Comparison of ENCODE assay signal across 4 fruit fly cellular contexts in genomic region chr2L:17397372-17397771, dm6.
TF ChIP-seq lines count a peak whose summit lies in the region.

No protein-coding gene starts in this region.

- TF ChIP-seq CTCF in whole organism, embryonic (GFP tag; optimal IDR thresholded peaks at IDR 0.05; lab: Kevin White, UChicago), result no peak

TF ChIP-seq in whole organism, adult, 20 proteins besides CTCF, POLR2A, EP300 and RAD21:
- TF ChIP-seq pad (GFP tag; optimal IDR thresholded peaks at IDR 0.05; lab: Kevin White, UChicago), result no peak
- no peak for TF ChIP-seq CG11617 (GFP tag; optimal IDR thresholded peaks at IDR 0.05; lab: Kevin White, UChicago)
- TF ChIP-seq ovo (GFP tag; optimal IDR thresholded peaks at IDR 0.05; lab: Kevin White, UChicago), result no peak
- TF ChIP-seq CG7045 (GFP tag; optimal IDR thresholded peaks at IDR 0.05; lab: Kevin White, UChicago), result no peak
- TF ChIP-seq bab1 (GFP tag; optimal IDR thresholded peaks at IDR 0.05; lab: Kevin White, UChicago), result no peak
- peak; percentile 37 for TF ChIP-seq kay (GFP tag; lab: Kevin White, UChicago; ENCODE audit: borderline replicate concordance)
- no peak for TF ChIP-seq CG1620 (GFP tag; optimal IDR thresholded peaks at IDR 0.05; lab: Kevin White, UChicago)

TF ChIP-seq in whole organism, embryonic, 481 proteins besides CTCF, POLR2A, EP300 and RAD21:
- TF ChIP-seq dysf (GFP tag; IDR thresholded peaks at IDR 0.05; lab: Robert Waterston, UW) (0 out of 3 replicates have a peak, but pooled peaks have one; percentile 24), Drgx (GFP tag; IDR thresholded peaks at IDR 0.05; lab: Robert Waterston, UW) (0 out of 2 replicates have a peak, but pooled peaks have one; percentile 6), grau (tag; optimal IDR thresholded peaks at IDR 0.05; lab: Kevin White, UChicago) (no peak)

TF ChIP-seq in whole organism, prepupa, 60 proteins besides CTCF, POLR2A, EP300 and RAD21:
- TF ChIP-seq Hr39 (GFP tag; optimal IDR thresholded peaks at IDR 0.05; lab: Kevin White, UChicago) (no peak), CG4318 (GFP tag; optimal IDR thresholded peaks at IDR 0.05; lab: Kevin White, UChicago) (no peak), dac (GFP tag; optimal IDR thresholded peaks at IDR 0.05; lab: Kevin White, UChicago) (peak; percentile 33), salr (GFP tag; optimal IDR thresholded peaks at IDR 0.05; lab: Kevin White, UChicago) (no peak), eg (GFP tag; IDR thresholded peaks at IDR 0.05; lab: Robert Waterston, UW) (0 out of 3 replicates have a peak, but pooled peaks have one; percentile 32), cyc (GFP tag; optimal IDR thresholded peaks at IDR 0.05; lab: Kevin White, UChicago) (no peak), Sox102F (GFP tag; optimal IDR thresholded peaks at IDR 0.05; lab: Kevin White, UChicago) (no peak), achi (GFP tag; optimal IDR thresholded peaks at IDR 0.05; lab: Kevin White, UChicago) (no peak), Met (GFP tag; optimal IDR thresholded peaks at IDR 0.05; lab: Kevin White, UChicago) (peak; percentile 1), CG32006 (GFP tag; optimal IDR thresholded peaks at IDR 0.05; lab: Kevin White, UChicago) (peak; percentile 32), net (GFP tag; optimal IDR thresholded peaks at IDR 0.05; lab: Kevin White, UChicago) (peak; percentile 0), CG6276 (GFP tag; optimal IDR thresholded peaks at IDR 0.05; lab: Kevin White, UChicago) (peak; percentile 20), CG15336 (GFP tag; IDR thresholded peaks at IDR 0.05; lab: Robert Waterston, UW) (peak; percentile 43), CG8119 (GFP tag; IDR thresholded peaks at IDR 0.05; lab: Robert Waterston, UW) (peak; percentile 39; the same call in 1 of the 3 replicates), Eip78C (GFP tag; lab: Kevin White, UChicago) (peak; percentile 80), CG34406 (GFP tag; optimal IDR thresholded peaks at IDR 0.05; lab: Kevin White, UChicago) (peak; percentile 6), Hr4 (GFP tag; optimal IDR thresholded peaks at IDR 0.05; lab: Kevin White, UChicago) (peak; percentile 60), OdsH (GFP tag; optimal IDR thresholded peaks at IDR 0.05; lab: Kevin White, UChicago) (peak; percentile 5), CG3919 (GFP tag; optimal IDR thresholded peaks at IDR 0.05; lab: Kevin White, UChicago) (peak; percentile 15), Eip75B (GFP tag; optimal IDR thresholded peaks at IDR 0.05; lab: Kevin White, UChicago) (no peak)

TF ChIP-seq in whole organism, pupa, 21 proteins besides CTCF, POLR2A, EP300 and RAD21:
- TF ChIP-seq Ets98B (GFP tag; IDR thresholded peaks at IDR 0.05; lab: Robert Waterston, UW), result no peak
- no peak for TF ChIP-seq CG17806 (tag; optimal IDR thresholded peaks at IDR 0.05; lab: Kevin White, UChicago)
- no peak for TF ChIP-seq CG10348 (GFP tag; IDR thresholded peaks at IDR 0.05; lab: Robert Waterston, UW)
- TF ChIP-seq CG13204 (GFP tag; optimal IDR thresholded peaks at IDR 0.05; lab: Kevin White, UChicago), result no peak
- TF ChIP-seq CG32121 (GFP tag; IDR thresholded peaks at IDR 0.05; lab: Robert Waterston, UW), result no peak
- TF ChIP-seq gl (tag; optimal IDR thresholded peaks at IDR 0.05; lab: Kevin White, UChicago), result no peak
- TF ChIP-seq CG4496 (GFP tag; IDR thresholded peaks at IDR 0.05; lab: Robert Waterston, UW), result no peak
- TF ChIP-seq CG12605 (GFP tag; IDR thresholded peaks at IDR 0.05; lab: Robert Waterston, UW), result no peak
- TF ChIP-seq CG8301 (tag; optimal IDR thresholded peaks at IDR 0.05; lab: Kevin White, UChicago), result peak; percentile 7
- no peak for TF ChIP-seq fd96Ca (GFP tag; IDR thresholded peaks at IDR 0.05; lab: Robert Waterston, UW)
- no peak for TF ChIP-seq CG34367 (tag; optimal IDR thresholded peaks at IDR 0.05; lab: Kevin White, UChicago)
- TF ChIP-seq Pif1A (GFP tag; optimal IDR thresholded peaks at IDR 0.05; lab: Kevin White, UChicago), result peak; percentile 32
- no peak for TF ChIP-seq CG8159 (tag; optimal IDR thresholded peaks at IDR 0.05; lab: Kevin White, UChicago)
- no peak for TF ChIP-seq Snoo (tag; optimal IDR thresholded peaks at IDR 0.05; lab: Kevin White, UChicago)
- TF ChIP-seq CG15710 (tag; optimal IDR thresholded peaks at IDR 0.05; lab: Kevin White, UChicago), result no peak
- peak; percentile 0 for TF ChIP-seq CG9948 (tag; optimal IDR thresholded peaks at IDR 0.05; lab: Kevin White, UChicago)
- no peak for TF ChIP-seq Pif1B (GFP tag; optimal IDR thresholded peaks at IDR 0.05; lab: Kevin White, UChicago)
- no peak for TF ChIP-seq D1 (tag; optimal IDR thresholded peaks at IDR 0.05; lab: Kevin White, UChicago)
- TF ChIP-seq CG14655 (GFP tag; optimal IDR thresholded peaks at IDR 0.05; lab: Kevin White, UChicago), result peak; percentile 28
- TF ChIP-seq EcR (GFP tag; optimal IDR thresholded peaks at IDR 0.05; lab: Kevin White, UChicago), result no peak
- no peak for TF ChIP-seq rn (GFP tag; IDR thresholded peaks at IDR 0.05; lab: Robert Waterston, UW)
TF ChIP-seq in whole organism, pupa: peak in this region for 4.
